Fruit fly (Drosophila melanogaster): Measurements from ENCODE around the gene CG11779.

The CG11779 gene

DNA sequence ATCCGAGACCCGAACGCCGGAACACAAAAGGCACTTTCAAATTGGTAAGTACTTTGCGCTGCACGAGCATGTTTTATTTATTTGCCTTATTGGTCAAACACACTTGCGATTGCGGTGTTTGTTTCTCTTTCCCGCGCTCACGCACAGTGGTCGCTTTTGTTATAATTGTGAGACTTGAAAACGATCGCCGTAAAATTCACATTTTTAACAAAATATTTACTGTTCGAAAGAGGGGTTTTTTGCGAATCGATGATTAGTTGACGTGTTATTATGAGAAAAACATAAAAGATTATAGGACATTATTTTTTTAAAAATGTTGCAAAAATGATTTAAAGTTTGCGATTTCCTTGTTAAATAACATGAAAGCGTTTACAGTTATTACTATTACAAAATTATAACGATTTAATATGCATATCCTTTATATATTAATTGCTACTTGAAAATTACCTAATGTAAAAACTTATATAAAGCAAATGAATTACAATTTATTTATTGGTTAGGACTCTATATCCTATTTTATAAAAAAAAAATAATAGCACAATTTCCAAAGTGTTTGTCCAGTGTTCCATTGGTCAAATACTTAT lies 5.3 kb upstream of the CG11779 start (continued):
- TF ChIP-seq fd102C (GFP tag; optimal IDR thresholded peaks at IDR 0.05): no peak
- TF ChIP-seq z (GFP tag; IDR thresholded peaks at IDR 0.05): no peak
- TF ChIP-seq lov (optimal IDR thresholded peaks at IDR 0.05): no peak
- TF ChIP-seq lov (GFP tag; IDR thresholded peaks at IDR 0.05): no peak
- peak; percentile 7 for TF ChIP-seq jumu (GFP tag; optimal IDR thresholded peaks at IDR 0.05)
- peak; percentile 38 for TF ChIP-seq CG16815 (GFP tag; optimal IDR thresholded peaks at IDR 0.05)
- no peak for TF ChIP-seq CG10462 (GFP tag; optimal IDR thresholded peaks at IDR 0.05)
- no peak for TF ChIP-seq luna (GFP tag; optimal IDR thresholded peaks at IDR 0.05)
- TF ChIP-seq repo (GFP tag; optimal IDR thresholded peaks at IDR 0.05): no peak
- peak; percentile 10 for TF ChIP-seq CG33213 (GFP tag; optimal IDR thresholded peaks at IDR 0.05)
- peak; percentile 9 for TF ChIP-seq CG18599 (GFP tag; optimal IDR thresholded peaks at IDR 0.05)
- TF ChIP-seq twi (tag; optimal IDR thresholded peaks at IDR 0.05): no peak
- TF ChIP-seq CG14014 (GFP tag; IDR thresholded peaks at IDR 0.05): peak; percentile 12; the same call in 1 of the 2 replicates
- TF ChIP-seq D (optimal IDR thresholded peaks at IDR 0.05): no peak
- no peak for TF ChIP-seq D (GFP tag; optimal IDR thresholded peaks at IDR 0.05)
- no peak for TF ChIP-seq CG13624 (GFP tag; optimal IDR thresholded peaks at IDR 0.05)
- TF ChIP-seq Bdp1 (GFP tag; optimal IDR thresholded peaks at IDR 0.05): peak; percentile 42
- peak; percentile 45 for TF ChIP-seq dmrt11E (tag; optimal IDR thresholded peaks at IDR 0.05)
- no peak for TF ChIP-seq Trl (optimal IDR thresholded peaks at IDR 0.05)
- TF ChIP-seq Trl (GFP tag; optimal IDR thresholded peaks at IDR 0.05): no peak
- peak; percentile 51 for TF ChIP-seq CG10209 (GFP tag; optimal IDR thresholded peaks at IDR 0.05)
- TF ChIP-seq seq (GFP tag; IDR thresholded peaks at IDR 0.05): 0 out of 2 replicates have a peak, but pooled peaks have one; percentile 22
- no peak for TF ChIP-seq hth (optimal IDR thresholded peaks at IDR 0.05)
- no peak for TF ChIP-seq jigr1 (GFP tag; IDR thresholded peaks at IDR 0.05)
- peak; percentile 0 for TF ChIP-seq nau (GFP tag; optimal IDR thresholded peaks at IDR 0.05)
- peak; percentile 52 for TF ChIP-seq E2f1 (GFP tag; IDR thresholded peaks at IDR 0.05)
- 0 out of 2 replicates have a peak, but pooled peaks have one; percentile 37 for TF ChIP-seq Atf6 (GFP tag; IDR thresholded peaks at IDR 0.05)
- TF ChIP-seq esg (GFP tag; conservative IDR thresholded peaks at IDR 0.05): peak; percentile 22
- TF ChIP-seq CG7786 (GFP tag; optimal IDR thresholded peaks at IDR 0.05): no peak
- TF ChIP-seq CG18764 (GFP tag; optimal IDR thresholded peaks at IDR 0.05): peak; percentile 29
- TF ChIP-seq sr (GFP tag; IDR thresholded peaks at IDR 0.05): no peak
- no peak for TF ChIP-seq danr (GFP tag; IDR thresholded peaks at IDR 0.05)
- peak; percentile 41 for TF ChIP-seq CG14441 (GFP tag; IDR thresholded peaks at IDR 0.05)
- TF ChIP-seq run (tag; optimal IDR thresholded peaks at IDR 0.05): no peak
- peak; percentile 68 for TF ChIP-seq gem (tag; optimal IDR thresholded peaks at IDR 0.05)
- TF ChIP-seq az2 (GFP tag; optimal IDR thresholded peaks at IDR 0.05): peak; percentile 39
- peak; percentile 56 for TF ChIP-seq shn (GFP tag; optimal IDR thresholded peaks at IDR 0.05)
- peak; percentile 17 for TF ChIP-seq odd (GFP tag; optimal IDR thresholded peaks at IDR 0.05)
- no peak for TF ChIP-seq CG6254 (GFP tag; optimal IDR thresholded peaks at IDR 0.05)
- no peak for TF ChIP-seq CG3847 (GFP tag; IDR thresholded peaks at IDR 0.05)
- TF ChIP-seq Mad (GFP tag; optimal IDR thresholded peaks at IDR 0.05): peak; percentile 58
- TF ChIP-seq CG12155 (GFP tag; optimal IDR thresholded peaks at IDR 0.05): peak; percentile 17
- peak; percentile 7 for TF ChIP-seq CG1602 (GFP tag; optimal IDR thresholded peaks at IDR 0.05)
- peak; percentile 64 for TF ChIP-seq CG3281 (GFP tag; optimal IDR thresholded peaks at IDR 0.05)
- TF ChIP-seq Dll (GFP tag; IDR thresholded peaks at IDR 0.05; ENCODE audit: partially characterized antibody): no peak
- no peak for TF ChIP-seq CG12104 (GFP tag; optimal IDR thresholded peaks at IDR 0.05)
- TF ChIP-seq org-1 (GFP tag; optimal IDR thresholded peaks at IDR 0.05): no peak
- TF ChIP-seq pfk (GFP tag; optimal IDR thresholded peaks at IDR 0.05): no peak
- TF ChIP-seq lab (GFP tag; optimal IDR thresholded peaks at IDR 0.05): peak; percentile 57
- TF ChIP-seq Doc2 (GFP tag; IDR thresholded peaks at IDR 0.05): no peak
- TF ChIP-seq tna (GFP tag; IDR thresholded peaks at IDR 0.05; ENCODE audit: partially characterized antibody): no peak
- no peak for TF ChIP-seq Nf-YA (GFP tag; IDR thresholded peaks at IDR 0.05)

Measured in whole organism, embryonic.